Fruit fly (Drosophila melanogaster) whole organism, embryonic: ENCODE measurements around the gene CG4594.

ENCODE experiments used
- Blimp-1 ChIP-seq: fragments of 200-800 bp; sonication (Bioruptor generic); optimal IDR thresholded peaks from 3 replicates; lab custom pipeline; 2018; ENCODE audit warnings: missing biosample characterization, missing genetic modification characterization, mild to moderate bottlenecking, moderate library complexity, missing genetic modification reagents
- CG10147 ChIP-seq: fragments of 200-800 bp; sonication (Bioruptor generic); optimal IDR thresholded peaks from 2 replicates; lab custom pipeline; 2019; ENCODE audit warnings: missing biosample characterization, mild to moderate bottlenecking, missing genetic modification characterization, moderate library complexity
- CG10565 ChIP-seq: fragments of 200-800 bp; sonication (Bioruptor generic); optimal IDR thresholded peaks from 3 replicates; lab custom pipeline; 2016; ENCODE audit warnings: missing biosample characterization, mild to moderate bottlenecking, missing genetic modification characterization
- CG11398 ChIP-seq: fragments of 200-800 bp; sonication (Bioruptor generic); optimal IDR thresholded peaks from 2 replicates; lab custom pipeline; 2016; ENCODE audit warnings: missing biosample characterization, missing genetic modification characterization
- CG12071 ChIP-seq: fragments of 200-800 bp; sonication (Bioruptor generic); optimal IDR thresholded peaks from 3 replicates; lab custom pipeline; 2018; ENCODE audit warnings: missing biosample characterization, mild to moderate bottlenecking, missing genetic modification characterization
- CG15696 ChIP-seq: fragments of 200-800 bp; sonication (Bioruptor generic); optimal IDR thresholded peaks from 2 replicates; lab custom pipeline; 2019; ENCODE audit warnings: missing biosample characterization, mild to moderate bottlenecking, missing genetic modification characterization, moderate library complexity
- CG2120 ChIP-seq: fragments of 200-800 bp; sonication (Bioruptor generic); optimal IDR thresholded peaks from 3 replicates; lab custom pipeline; 2016; ENCODE audit warnings: missing biosample characterization, missing genetic modification characterization
- CG43689 ChIP-seq: fragments of 200-800 bp; sonication (Bioruptor generic); IDR thresholded peaks from 2 replicates; pipeline ENCODE4 v1.3.6; 2022; ENCODE audit warnings: missing biosample characterization, missing genetic modification characterization
- CG4404 ChIP-seq: fragments of 200-800 bp; sonication (Bioruptor generic); IDR thresholded peaks from 2 replicates; pipeline ENCODE4 v1.3.6; 2022; ENCODE audit warnings: missing biosample characterization, missing genetic modification characterization
- CG4617 ChIP-seq: fragments of 200-800 bp; sonication (Bioruptor generic); optimal IDR thresholded peaks from 3 replicates; lab custom pipeline; 2016; ENCODE audit warnings: missing biosample characterization, missing genetic modification characterization, borderline replicate concordance
- CG5953 ChIP-seq: fragments of 200-800 bp; sonication (Bioruptor generic); IDR thresholded peaks from 2 replicates; pipeline ENCODE4 v1.3.6; 2022; ENCODE audit warnings: missing biosample characterization, missing genetic modification characterization
- CG7556 ChIP-seq: fragments of 200-800 bp; sonication (Bioruptor generic); optimal IDR thresholded peaks from 2 replicates; lab custom pipeline; 2017; ENCODE audit warnings: missing biosample characterization, mild to moderate bottlenecking, missing genetic modification characterization
- CG7745 ChIP-seq: fragments of 200-800 bp; sonication (Bioruptor generic); optimal IDR thresholded peaks from 2 replicates; lab custom pipeline; 2018; ENCODE audit warnings: missing biosample characterization, mild to moderate bottlenecking, missing genetic modification characterization, moderate library complexity
- CG7786 ChIP-seq: fragments of 200-800 bp; sonication (Bioruptor generic); optimal IDR thresholded peaks from 2 replicates; lab custom pipeline; 2016; ENCODE audit warnings: missing biosample characterization, missing genetic modification characterization
- CG8944 ChIP-seq: fragments of 200-800 bp; sonication (Bioruptor generic); optimal IDR thresholded peaks from 3 replicates; lab custom pipeline; 2016; ENCODE audit warnings: missing biosample characterization, missing genetic modification characterization
- CG9797 ChIP-seq: fragments of 200-800 bp; sonication (Bioruptor generic); optimal IDR thresholded peaks from 3 replicates; lab custom pipeline; 2018; ENCODE audit warnings: missing biosample characterization, mild to moderate bottlenecking, missing genetic modification characterization
- CG9876 ChIP-seq: fragments of 200-800 bp; sonication (Bioruptor generic); optimal IDR thresholded peaks from 2 replicates; lab custom pipeline; 2016; ENCODE audit warnings: missing biosample characterization, missing genetic modification characterization
- D ChIP-seq, 2 experiments: fragments of 200-800 bp in 1 of 2; fragments of >200 bp in 1 of 2; sonication (Bioruptor generic) in 1 of 2; optimal IDR thresholded peaks; 2 replicates in 1 of 2; 3 replicates in 1 of 2; lab custom pipeline; 2017; ENCODE audit warnings: mild to moderate bottlenecking in 1 of 2, missing biosample characterization in 1 of 2, missing genetic modification characterization in 1 of 2, missing genetic modification reagents in 1 of 2
- Dref ChIP-seq: fragments of 200-800 bp; sonication (Bioruptor generic); IDR thresholded peaks from 2 replicates; pipeline ENCODE4 v1.3.6; 2022; ENCODE audit warnings: missing biosample characterization, missing genetic modification characterization
- Eip74EF ChIP-seq, 2 experiments: fragments of 200-800 bp in 1 of 2; fragments of >200 bp in 1 of 2; sonication (Bioruptor generic) in 1 of 2; optimal IDR thresholded peaks; 2 replicates each; lab custom pipeline; 2017 to 2019; ENCODE audit warnings: missing biosample characterization in 2 of 2, missing genetic modification characterization in 2 of 2, mild to moderate bottlenecking in 1 of 2, moderate library complexity in 1 of 2
- Ets65A ChIP-seq: fragments of 200-800 bp; sonication (Bioruptor generic); peaks from one replicate; lab custom pipeline; 2016; ENCODE audit warnings: missing biosample characterization, missing genetic modification characterization
- Fer3 ChIP-seq: fragments of 200-800 bp; sonication (Bioruptor generic); optimal IDR thresholded peaks from 2 replicates; lab custom pipeline; 2018; ENCODE audit warnings: missing biosample characterization, mild to moderate bottlenecking, missing genetic modification characterization, moderate library complexity
- HLH3B ChIP-seq: fragments of 200-800 bp; sonication (Bioruptor generic); IDR thresholded peaks from 2 replicates; pipeline ENCODE4 v1.3.6; 2022; ENCODE audit warnings: missing biosample characterization, missing genetic modification characterization
- Hand ChIP-seq: fragments of 200-800 bp; sonication (Bioruptor generic); optimal IDR thresholded peaks from 2 replicates; lab custom pipeline; 2017; ENCODE audit warnings: mild to moderate bottlenecking, missing biosample characterization, missing genetic modification reagents, missing genetic modification characterization
- Hey ChIP-seq: fragments of 200-800 bp; sonication (Bioruptor generic); optimal IDR thresholded peaks from 3 replicates; lab custom pipeline; 2018; ENCODE audit warnings: missing biosample characterization, mild to moderate bottlenecking, missing genetic modification characterization
- Kr ChIP-seq: fragments of 200-800 bp; sonication (Bioruptor generic); optimal IDR thresholded peaks from 2 replicates; lab custom pipeline; 2017; ENCODE audit warnings: missing biosample characterization, mild to moderate bottlenecking, missing genetic modification characterization
- Mrtf ChIP-seq: fragments of 200-800 bp; sonication (Bioruptor generic); IDR thresholded peaks from 3 replicates; pipeline ENCODE4 v1.3.6; 2022; ENCODE audit warnings: missing biosample characterization, missing genetic modification characterization
- NFAT ChIP-seq: fragments of 200-800 bp; sonication (Bioruptor generic); IDR thresholded peaks from 2 replicates; pipeline ENCODE4 v1.3.6; 2022; ENCODE audit warnings: missing biosample characterization, missing genetic modification characterization
- Nf-YA ChIP-seq: fragments of 200-800 bp; sonication (Bioruptor generic); IDR thresholded peaks from 2 replicates; pipeline ENCODE4 v1.3.6; 2022; ENCODE audit warnings: missing biosample characterization, missing genetic modification characterization
- Oli ChIP-seq: fragments of 200-800 bp; sonication (Bioruptor generic); optimal IDR thresholded peaks from 2 replicates; lab custom pipeline; 2018; ENCODE audit warnings: missing biosample characterization, mild to moderate bottlenecking, missing genetic modification characterization, moderate library complexity
- Ptx1 ChIP-seq: fragments of 200-800 bp; sonication (Bioruptor generic); IDR thresholded peaks from 2 replicates; pipeline ENCODE4 v1.3.6; 2022; ENCODE audit warnings: missing biosample characterization, missing genetic modification characterization
- Ssrp ChIP-seq: fragments of 200-800 bp; sonication (Bioruptor generic); optimal IDR thresholded peaks from 2 replicates; lab custom pipeline; 2018; ENCODE audit warnings: missing biosample characterization, mild to moderate bottlenecking, missing genetic modification characterization, moderate library complexity
- bab2 ChIP-seq: fragments of 200-800 bp; sonication (Bioruptor generic); optimal IDR thresholded peaks from 2 replicates; lab custom pipeline; 2016; ENCODE audit warnings: missing biosample characterization, missing genetic modification characterization
- bbx ChIP-seq: fragments of 200-800 bp; sonication (Bioruptor generic); IDR thresholded peaks from 2 replicates; pipeline ENCODE4 v1.3.6; 2022; ENCODE audit warnings: missing biosample characterization, missing genetic modification characterization; ENCODE audit not compliant: partially characterized antibody
- bowl ChIP-seq: fragments of 200-800 bp; sonication (Bioruptor generic); IDR thresholded peaks from 2 replicates; pipeline ENCODE4 v1.3.6; 2022; ENCODE audit warnings: missing biosample characterization, missing genetic modification characterization
- cad ChIP-seq: fragments of >200 bp; optimal IDR thresholded peaks from 2 replicates; lab custom pipeline; 2017; ENCODE audit warnings: missing biosample characterization, missing genetic modification characterization
- caup ChIP-seq: fragments of 200-800 bp; sonication (Bioruptor generic); optimal IDR thresholded peaks from 3 replicates; lab custom pipeline; 2017; ENCODE audit warnings: missing biosample characterization, mild to moderate bottlenecking, missing genetic modification characterization, moderate library complexity; ENCODE audit not compliant: severe bottlenecking
- cg ChIP-seq: fragments of 200-800 bp; sonication (Bioruptor generic); optimal IDR thresholded peaks from 3 replicates; lab custom pipeline; 2019; ENCODE audit warnings: missing biosample characterization, mild to moderate bottlenecking, missing genetic modification characterization, moderate library complexity
- cwo ChIP-seq: fragments of 200-800 bp; sonication (Bioruptor generic); optimal IDR thresholded peaks from 3 replicates; lab custom pipeline; 2017; ENCODE audit warnings: missing biosample characterization, missing genetic modification characterization, mild to moderate bottlenecking, moderate library complexity, missing genetic modification reagents
- exex ChIP-seq: fragments of 200-800 bp; sonication (Bioruptor generic); optimal IDR thresholded peaks from 4 replicates; lab custom pipeline; 2018; ENCODE audit warnings: missing biosample characterization, mild to moderate bottlenecking, missing genetic modification characterization, moderate library complexity
- fd64A ChIP-seq: fragments of 200-800 bp; sonication (Bioruptor generic); optimal IDR thresholded peaks from 3 replicates; lab custom pipeline; 2018; ENCODE audit warnings: missing biosample characterization, mild to moderate bottlenecking, missing genetic modification characterization
- gce ChIP-seq: fragments of 200-800 bp; sonication (Bioruptor generic); IDR thresholded peaks from 3 replicates; pipeline ENCODE4 v1.3.6; 2022; ENCODE audit warnings: missing biosample characterization, missing genetic modification characterization
- gem ChIP-seq: fragments of 200-800 bp; sonication (Bioruptor generic); optimal IDR thresholded peaks from 2 replicates; lab custom pipeline; 2019; ENCODE audit warnings: missing biosample characterization, mild to moderate bottlenecking, missing genetic modification characterization, moderate library complexity
- h ChIP-seq: fragments of >200 bp; optimal IDR thresholded peaks from 2 replicates; lab custom pipeline; 2017
- luna ChIP-seq: fragments of 200-800 bp; sonication (Bioruptor generic); optimal IDR thresholded peaks from 2 replicates; lab custom pipeline; 2016; ENCODE audit warnings: missing biosample characterization, missing genetic modification characterization
- nmo ChIP-seq: fragments of 200-800 bp; sonication (Bioruptor generic); optimal IDR thresholded peaks from 2 replicates; lab custom pipeline; 2018; ENCODE audit warnings: missing biosample characterization, mild to moderate bottlenecking, missing genetic modification characterization, moderate library complexity
- onecut ChIP-seq: fragments of 200-800 bp; sonication (Bioruptor generic); IDR thresholded peaks from 2 replicates; pipeline ENCODE4 v1.3.6; 2022; ENCODE audit warnings: missing biosample characterization, missing genetic modification characterization
- otp ChIP-seq: fragments of 200-800 bp; sonication (Bioruptor generic); IDR thresholded peaks from 3 replicates; pipeline ENCODE4, ENCODE4 v1.3.6; 2022; ENCODE audit warnings: missing biosample characterization, missing genetic modification characterization
- salm ChIP-seq: fragments of 200-800 bp; sonication (Bioruptor generic); optimal IDR thresholded peaks from 2 replicates; lab custom pipeline; 2018; ENCODE audit warnings: missing biosample characterization, mild to moderate bottlenecking, missing genetic modification characterization
- tna ChIP-seq: fragments of 200-800 bp; sonication (Bioruptor generic); IDR thresholded peaks from 2 replicates; pipeline ENCODE4 v1.3.6; 2022; ENCODE audit warnings: missing biosample characterization, missing genetic modification characterization; ENCODE audit not compliant: partially characterized antibody
- usp ChIP-seq: fragments of >200 bp; optimal IDR thresholded peaks from 2 replicates; lab custom pipeline; 2017; ENCODE audit warnings: missing biosample characterization, missing genetic modification characterization

CG4594 gene

dm6 chr2L:9943521-9943920 lies 23.6 kb downstream of the CG4594 start (continued):
- no peak for TF ChIP-seq NFAT (GFP tag; lab: Robert Waterston, UW)
- no peak for TF ChIP-seq bbx (GFP tag; lab: Robert Waterston, UW)
- TF ChIP-seq usp (GFP tag; lab: Kevin White, UChicago): no peak
- no peak for TF ChIP-seq CG8944 (GFP tag; lab: Kevin White, UChicago)
- TF ChIP-seq CG9797 (GFP tag; lab: Kevin White, UChicago): no peak
- TF ChIP-seq CG11398 (GFP tag; lab: Kevin White, UChicago): no peak
- no peak for TF ChIP-seq gem (tag; lab: Kevin White, UChicago)
- peak; percentile 51 for TF ChIP-seq Hey (tag; lab: Kevin White, UChicago)
- TF ChIP-seq gce (GFP tag; lab: Robert Waterston, UW): no peak
- no peak for TF ChIP-seq cad
- no peak for TF ChIP-seq Hand (GFP tag; lab: Kevin White, UChicago)
- TF ChIP-seq cg: no peak
- TF ChIP-seq exex (tag; lab: Kevin White, UChicago): peak; percentile 97
- TF ChIP-seq nmo: no peak
- TF ChIP-seq onecut (GFP tag; lab: Robert Waterston, UW): no peak
- no peak for TF ChIP-seq Ssrp (tag; lab: Kevin White, UChicago)
- no peak for TF ChIP-seq Mrtf
- TF ChIP-seq CG4617 (GFP tag; lab: Kevin White, UChicago): no peak
- no peak for TF ChIP-seq bab2 (GFP tag; lab: Kevin White, UChicago)
- no peak for TF ChIP-seq CG43689
- TF ChIP-seq CG15696: no peak
- TF ChIP-seq Ptx1 (GFP tag; lab: Robert Waterston, UW): 0 out of 2 replicates have a peak, but pooled peaks have one; percentile 13
- no peak for TF ChIP-seq CG10565
- TF ChIP-seq caup (GFP tag; lab: Kevin White, UChicago): peak; percentile 65
- TF ChIP-seq CG9876 (GFP tag; lab: Kevin White, UChicago): no peak
- no peak for TF ChIP-seq Oli (tag; lab: Kevin White, UChicago)
- TF ChIP-seq Eip74EF (GFP tag; optimal IDR thresholded peaks at IDR 0.05; lab: Kevin White, UChicago): no peak
- no peak for TF ChIP-seq h (lab: Kevin White, UChicago)
- TF ChIP-seq fd64A (GFP tag; lab: Kevin White, UChicago): no peak
- TF ChIP-seq Kr: no peak
- TF ChIP-seq tna (GFP tag; lab: Robert Waterston, UW): no peak
- no peak for TF ChIP-seq CG5953 (GFP tag; lab: Robert Waterston, UW)
- no peak for TF ChIP-seq D (optimal IDR thresholded peaks at IDR 0.05; lab: Kevin White, UChicago)
- TF ChIP-seq D (GFP tag; optimal IDR thresholded peaks at IDR 0.05; lab: Kevin White, UChicago): no peak
- no peak for TF ChIP-seq Ets65A (GFP tag; lab: Kevin White, UChicago)
- TF ChIP-seq otp (GFP tag; lab: Robert Waterston, UW): no peak
- no peak for TF ChIP-seq Dref (GFP tag; lab: Robert Waterston, UW)
- no peak for TF ChIP-seq CG7556 (GFP tag; lab: Kevin White, UChicago)
- no peak for TF ChIP-seq CG7786
- peak; percentile 59 for TF ChIP-seq cwo (GFP tag; lab: Kevin White, UChicago)
- no peak for TF ChIP-seq luna (GFP tag; lab: Kevin White, UChicago)
- TF ChIP-seq CG12071 (GFP tag; lab: Kevin White, UChicago): peak; percentile 8
- no peak for TF ChIP-seq CG7745 (tag; lab: Kevin White, UChicago)
- peak; percentile 59 for TF ChIP-seq CG2120 (GFP tag; lab: Kevin White, UChicago)
- TF ChIP-seq Nf-YA: no peak
- no peak for TF ChIP-seq salm (tag; lab: Kevin White, UChicago)
- TF ChIP-seq Blimp-1 (GFP tag; lab: Kevin White, UChicago): no peak
- no peak for TF ChIP-seq bowl
- peak; percentile 48 for TF ChIP-seq Fer3
- TF ChIP-seq HLH3B: no peak
- no peak for TF ChIP-seq CG4404 (GFP tag; lab: Robert Waterston, UW)
- no peak for TF ChIP-seq CG10147
